Worm (Caenorhabditis elegans) whole organism, L4 larva: ENCODE results near the gene F13D11.4.
A peak's percentile ranks its signal among the peaks of the same experiment; 100 is the strongest.

ENCODE experiments used
- T26A8.4 ChIP-seq: fragments of 200-800 bp; sonication (Bioruptor generic); IDR thresholded peaks from 2 replicates; pipeline ENCODE4 v1.3.6; 2022; ENCODE audit warnings: missing genetic modification characterization, missing compliant biosample characterization
- Y105C5A.15 ChIP-seq: fragments of 200-800 bp; sonication (Bioruptor generic); IDR thresholded peaks from 2 replicates; pipeline ENCODE4 v1.3.6; 2022; ENCODE audit warnings: missing genetic modification characterization, missing compliant biosample characterization
- Y5F2A.4 ChIP-seq: fragments of 200-800 bp; sonication (Bioruptor generic); optimal IDR thresholded peaks from 2 replicates; lab custom pipeline; 2018; ENCODE audit warnings: mild to moderate bottlenecking, missing genetic modification characterization, missing compliant biosample characterization
- aha-1 ChIP-seq: fragments of 150-350 bp; peaks from one replicate; lab custom pipeline; 2014; ENCODE audit warnings: missing biosample characterization, missing genetic modification characterization
- ama-1 ChIP-seq: fragments of 150-350 bp; optimal IDR thresholded peaks from 2 replicates; lab custom pipeline; 2014; ENCODE audit warnings: inconsistent platforms, mixed read lengths
- ceh-20 ChIP-seq: fragments of 200-800 bp; sonication (Bioruptor generic); IDR thresholded peaks from 2 replicates; pipeline ENCODE4 v1.3.6; 2022; ENCODE audit warnings: missing genetic modification reagents, missing genetic modification characterization, missing compliant biosample characterization
- ceh-32 ChIP-seq: sonication (generic microtip); optimal IDR thresholded peaks from 2 replicates; lab custom pipeline; 2016; ENCODE audit warnings: mild to moderate bottlenecking, missing genetic modification characterization, missing compliant biosample characterization; ENCODE audit not compliant: poor library complexity
- cey-2 ChIP-seq: sonication (generic microtip); optimal IDR thresholded peaks from 3 replicates; lab custom pipeline; 2017; ENCODE audit warnings: missing genetic modification characterization, mild to moderate bottlenecking, missing compliant biosample characterization, antibody characterized with exemption, borderline replicate concordance; ENCODE audit not compliant: insufficient read depth
- daf-16 ChIP-seq, 3 experiments: sonication (generic microtip); optimal IDR thresholded peaks; 2 replicates each; lab custom pipeline; 2016 to 2017; ENCODE audit warnings: missing genetic modification characterization in 3 of 3, missing genetic modification reagents in 3 of 3, mild to moderate bottlenecking in 2 of 3, missing compliant biosample characterization in 2 of 3, missing biosample characterization in 1 of 3, moderate library complexity in 1 of 3
- dpl-1 ChIP-seq: fragments of 150-350 bp; optimal IDR thresholded peaks from 2 replicates; lab custom pipeline; 2014; ENCODE audit warnings: missing biosample characterization, missing genetic modification reagents, missing genetic modification characterization
- duxl-1 ChIP-seq: sonication (generic microtip); optimal IDR thresholded peaks from 2 replicates; lab custom pipeline; 2016; ENCODE audit warnings: mild to moderate bottlenecking, missing genetic modification characterization, moderate library complexity, missing compliant biosample characterization; ENCODE audit not compliant: poor library complexity
- dve-1 ChIP-seq: sonication (generic microtip); optimal IDR thresholded peaks from 2 replicates; lab custom pipeline; 2017; ENCODE audit warnings: antibody characterized with exemption, mild to moderate bottlenecking, missing genetic modification characterization, missing compliant biosample characterization; ENCODE audit not compliant: insufficient read depth
- egl-27 ChIP-seq: sonication (generic microtip); optimal IDR thresholded peaks from 3 replicates; lab custom pipeline; 2017; ENCODE audit warnings: missing biosample characterization, missing genetic modification reagents, missing genetic modification characterization
- egl-43 ChIP-seq: fragments of 200-800 bp; sonication (Bioruptor generic); IDR thresholded peaks from 2 replicates; pipeline ENCODE4 v1.3.6; 2022; ENCODE audit warnings: missing genetic modification reagents, missing genetic modification characterization, missing compliant biosample characterization
- fkh-10 ChIP-seq: fragments of 150-350 bp; optimal IDR thresholded peaks from 2 replicates; lab custom pipeline; 2014; ENCODE audit warnings: missing biosample characterization, missing genetic modification reagents, missing genetic modification characterization
- fos-1 ChIP-seq: fragments of 150-350 bp; optimal IDR thresholded peaks from 2 replicates; lab custom pipeline; 2014; ENCODE audit warnings: missing biosample characterization, missing genetic modification characterization
- gei-8 ChIP-seq: fragments of 200-800 bp; sonication (Bioruptor generic); optimal IDR thresholded peaks from 2 replicates; lab custom pipeline; 2018; ENCODE audit warnings: mild to moderate bottlenecking, missing genetic modification characterization, missing compliant biosample characterization
- hif-1 ChIP-seq, 2 experiments: sonication (generic microtip); optimal IDR thresholded peaks; 2 replicates each; lab custom pipeline; 2016 to 2017; ENCODE audit warnings: missing compliant biosample characterization in 2 of 2, missing genetic modification characterization in 2 of 2, missing genetic modification reagents in 2 of 2, missing genotype in 2 of 2, mild to moderate bottlenecking in 1 of 2
- hlh-30 ChIP-seq: sonication (generic microtip); optimal IDR thresholded peaks from 2 replicates; lab custom pipeline; 2017; ENCODE audit warnings: antibody characterized with exemption, mild to moderate bottlenecking, missing genetic modification characterization, missing compliant biosample characterization; ENCODE audit not compliant: insufficient read depth
- hmg-1.1 ChIP-seq: fragments of 200-800 bp; sonication (Bioruptor generic); IDR thresholded peaks from 2 replicates; pipeline ENCODE4 v1.3.6; 2022; ENCODE audit warnings: missing genetic modification reagents, missing genetic modification characterization, missing compliant biosample characterization
- lin-1 ChIP-seq: fragments of 200-800 bp; sonication (Bioruptor generic); IDR thresholded peaks from 2 replicates; pipeline ENCODE4 v1.3.6; 2022; ENCODE audit warnings: missing genetic modification reagents, missing genetic modification characterization, missing compliant biosample characterization
- lin-39 ChIP-seq: fragments of 150-350 bp; optimal IDR thresholded peaks from 2 replicates; lab custom pipeline; 2014; ENCODE audit warnings: missing biosample characterization, missing genetic modification reagents, missing genetic modification characterization
- lir-3 ChIP-seq: sonication (generic microtip); optimal IDR thresholded peaks from 2 replicates; lab custom pipeline; 2016; ENCODE audit warnings: mild to moderate bottlenecking, missing genetic modification characterization, missing compliant biosample characterization
- lsy-2 ChIP-seq, 2 experiments: fragments of 150-350 bp in 1 of 2; sonication (generic microtip) in 1 of 2; optimal IDR thresholded peaks; 2 replicates each; lab custom pipeline; 2014 to 2017; ENCODE audit warnings: missing biosample characterization in 2 of 2, missing genetic modification characterization in 2 of 2
- mdl-1 ChIP-seq, 2 experiments: fragments of 150-350 bp in 1 of 2; sonication (generic microtip) in 1 of 2; optimal IDR thresholded peaks; 2 replicates each; lab custom pipeline; 2014 to 2017; ENCODE audit warnings: missing biosample characterization in 2 of 2, missing genetic modification characterization in 2 of 2
- mdt-29 ChIP-seq: fragments of 200-800 bp; sonication (Bioruptor generic); IDR thresholded peaks from 2 replicates; pipeline ENCODE4 v1.3.6; 2022; ENCODE audit warnings: missing genetic modification reagents, missing genetic modification characterization, missing compliant biosample characterization
- mep-1 ChIP-seq: fragments of 150-350 bp; sonication (generic microtip); optimal IDR thresholded peaks from 3 replicates; lab custom pipeline; 2014; ENCODE audit warnings: missing biosample characterization, missing genetic modification characterization
- mxl-3 ChIP-seq: fragments of 200-800 bp; sonication (Bioruptor generic); optimal IDR thresholded peaks from 2 replicates; lab custom pipeline; 2018; ENCODE audit warnings: mild to moderate bottlenecking, missing genetic modification characterization, missing compliant biosample characterization
- nhr-111 ChIP-seq: fragments of 200-800 bp; sonication (Bioruptor generic); optimal IDR thresholded peaks from 2 replicates; lab custom pipeline; 2018; ENCODE audit warnings: mild to moderate bottlenecking, missing genetic modification characterization, missing compliant biosample characterization
- nhr-237 ChIP-seq: sonication (generic microtip); optimal IDR thresholded peaks from 2 replicates; lab custom pipeline; 2017; ENCODE audit warnings: missing biosample characterization, missing genetic modification characterization
- nhr-25 ChIP-seq: sonication (generic microtip); optimal IDR thresholded peaks from 2 replicates; lab custom pipeline; 2017; ENCODE audit warnings: missing genetic modification characterization, mild to moderate bottlenecking, missing compliant biosample characterization, antibody characterized with exemption, moderate library complexity, borderline replicate concordance; ENCODE audit not compliant: insufficient read depth
- nhr-41 ChIP-seq: fragments of 200-800 bp; sonication (Bioruptor generic); IDR thresholded peaks from 2 replicates; pipeline ENCODE4 v1.3.6; 2022; ENCODE audit warnings: missing genetic modification reagents, missing genetic modification characterization, missing compliant biosample characterization
- nhr-6 ChIP-seq: fragments of 150-350 bp; optimal IDR thresholded peaks from 2 replicates; lab custom pipeline; 2014; ENCODE audit warnings: missing biosample characterization, missing genetic modification characterization
- nhr-76 ChIP-seq: fragments of 150-350 bp; optimal IDR thresholded peaks from 2 replicates; lab custom pipeline; 2014; ENCODE audit warnings: missing biosample characterization, missing genetic modification characterization
- pha-4 ChIP-seq, 2 experiments: fragments of 150-350 bp in 1 of 2; fragments of 200-800 bp in 1 of 2; sonication (Bioruptor generic) in 1 of 2; IDR thresholded peaks in 1 of 2; optimal IDR thresholded peaks in 1 of 2; 2 replicates each; pipeline versions ENCODE4 v1.3.6 to Lab custom; 2014 to 2022; ENCODE audit warnings: missing genetic modification characterization in 2 of 2, missing genetic modification reagents in 2 of 2, missing biosample characterization in 1 of 2, missing compliant biosample characterization in 1 of 2
- rbr-2 ChIP-seq: sonication (generic microtip); optimal IDR thresholded peaks from 2 replicates; lab custom pipeline; 2016; ENCODE audit warnings: missing genotype, missing genetic modification characterization, missing compliant biosample characterization
- sdz-12 ChIP-seq: fragments of 200-800 bp; sonication (Bioruptor generic); optimal IDR thresholded peaks from 2 replicates; lab custom pipeline; 2018; ENCODE audit warnings: mild to moderate bottlenecking, missing genetic modification characterization, missing compliant biosample characterization
- snpc-1.2 ChIP-seq: fragments of 200-800 bp; sonication (Bioruptor generic); IDR thresholded peaks from 2 replicates; pipeline ENCODE4 v1.3.6; 2022; ENCODE audit warnings: missing genetic modification reagents, missing genetic modification characterization, missing compliant biosample characterization
- snpc-4 ChIP-seq: fragments of 150-350 bp; optimal IDR thresholded peaks from 2 replicates; lab custom pipeline; 2014; ENCODE audit warnings: missing biosample characterization, missing genetic modification characterization
- tag-97 ChIP-seq: fragments of 200-800 bp; sonication (Bioruptor generic); IDR thresholded peaks from 2 replicates; pipeline ENCODE4 v1.3.6; 2022; ENCODE audit warnings: missing genetic modification characterization, missing compliant biosample characterization
- unc-39 ChIP-seq: sonication (generic microtip); optimal IDR thresholded peaks from 2 replicates; lab custom pipeline; 2017; ENCODE audit warnings: missing biosample characterization, missing genetic modification characterization
- unc-62 ChIP-seq, 3 experiments: fragments of 150-350 bp in 1 of 3; sonication (generic microtip); optimal IDR thresholded peaks in 2 of 3; peaks in 1 of 3; 1 replicate in 1 of 3; 2 replicates in 2 of 3; lab custom pipeline; 2014 to 2017; ENCODE audit warnings: missing biosample characterization in 3 of 3, missing genetic modification characterization in 3 of 3, missing genetic modification reagents in 3 of 3, missing genotype in 1 of 3
- vab-7 ChIP-seq: fragments of 200-800 bp; sonication (Bioruptor generic); IDR thresholded peaks from 2 replicates; pipeline ENCODE4 v1.3.6; 2022; ENCODE audit warnings: missing genetic modification reagents, missing genetic modification characterization, missing compliant biosample characterization
- zfp-3 ChIP-seq: fragments of 200-800 bp; sonication (Bioruptor generic); conservative IDR thresholded peaks from 2 replicates; pipeline ENCODE4 v1.3.6; 2022; ENCODE audit warnings: missing genetic modification reagents, missing genetic modification characterization, missing compliant biosample characterization
- zip-11 ChIP-seq: fragments of 200-800 bp; sonication (Bioruptor generic); IDR thresholded peaks from 2 replicates; pipeline ENCODE4 v1.3.6; 2022; ENCODE audit warnings: missing genetic modification characterization, missing compliant biosample characterization
- zip-2 ChIP-seq: fragments of 150-350 bp; optimal IDR thresholded peaks from 2 replicates; lab custom pipeline; 2014; ENCODE audit warnings: missing biosample characterization, missing genetic modification characterization
- ztf-11 ChIP-seq: fragments of 150-350 bp; optimal IDR thresholded peaks from 2 replicates; lab custom pipeline; 2014; ENCODE audit warnings: missing biosample characterization, missing genetic modification characterization
- ztf-7 ChIP-seq: fragments of 150-350 bp; optimal IDR thresholded peaks from 2 replicates; lab custom pipeline; 2014; ENCODE audit warnings: missing biosample characterization, missing genetic modification characterization

F13D11.4 gene

ce11 chrX:5841060-5841642, 6.5 kb upstream of the F13D11.4 start, which contains the start of gene puf-9 (continued):
- TF ChIP-seq nhr-25 (tag; lab: Kevin White, UChicago) (peak; percentile 97), duxl-1 (tag; lab: Kevin White, UChicago) (peak; percentile 74), zfp-3 (peak; percentile 95), dpl-1 (peak; percentile 89), nhr-6 (peak; percentile 100), pha-4 (GFP tag; IDR thresholded peaks at IDR 0.05; lab: Robert Waterston, UW) (peak; percentile 97), pha-4 (tag; optimal IDR thresholded peaks at IDR 0.05; lab: Kevin White, UChicago) (peak; percentile 72), gei-8 (GFP tag; lab: Kevin White, UChicago) (peak; percentile 94), nhr-111 (GFP tag; lab: Kevin White, UChicago) (peak; percentile 72), unc-62 (GFP tag; optimal IDR thresholded peaks at IDR 0.05 in 1 of 2; lab: Kevin White, UChicago) (peak; percentile 41 to 100), unc-62 (tag; optimal IDR thresholded peaks at IDR 0.05; lab: Kevin White, UChicago) (peak; percentile 25), ceh-32 (peak; percentile 80), hif-1 (tag; optimal IDR thresholded peaks at IDR 0.05; lab: Kevin White, UChicago) (peak; percentile 75 to 96), lsy-2 (tag; optimal IDR thresholded peaks at IDR 0.05; lab: Kevin White, UChicago) (peak; percentile 92 to 97), lin-39 (tag; lab: Kevin White, UChicago) (no peak), ama-1 (lab: Kevin White, UChicago) (peak; percentile 87), fos-1 (tag; lab: Kevin White, UChicago) (peak; percentile 79), aha-1 (tag; lab: Kevin White, UChicago) (peak; percentile 100), snpc-4 (tag; lab: Kevin White, UChicago) (peak; percentile 30), vab-7 (peak; percentile 78), zip-11 (GFP tag; lab: Robert Waterston, UW) (no peak), lir-3 (tag; lab: Kevin White, UChicago) (no peak), mxl-3 (GFP tag; lab: Kevin White, UChicago) (peak; percentile 99), nhr-76 (peak; percentile 78), nhr-237 (tag; lab: Kevin White, UChicago) (peak; percentile 79), mep-1 (tag; lab: Kevin White, UChicago) (peak; percentile 99), hmg-1.1 (GFP tag; lab: Robert Waterston, UW) (peak; percentile 99), dve-1 (tag; lab: Kevin White, UChicago) (peak; percentile 100), tag-97 (GFP tag; lab: Robert Waterston, UW) (no peak), egl-27 (tag; lab: Kevin White, UChicago) (no peak), Y5F2A.4 (GFP tag; lab: Kevin White, UChicago) (peak; percentile 32), snpc-1.2 (0 out of 2 replicates have a peak, but pooled peaks have one; percentile 39), Y105C5A.15 (GFP tag; lab: Robert Waterston, UW) (no peak), ztf-7 (tag; lab: Kevin White, UChicago) (peak; percentile 91), rbr-2 (peak; percentile 98), mdl-1 (tag; optimal IDR thresholded peaks at IDR 0.05; lab: Kevin White, UChicago) (peak; percentile 95 to 99), nhr-41 (peak; percentile 96), fkh-10 (GFP tag; lab: Kevin White, UChicago) (peak; percentile 99), zip-2 (tag; lab: Kevin White, UChicago) (peak; percentile 80), daf-16 (GFP tag; optimal IDR thresholded peaks at IDR 0.05; lab: Kevin White, UChicago) (peak; percentile 76 to 94), daf-16 (tag; optimal IDR thresholded peaks at IDR 0.05; lab: Kevin White, UChicago) (peak; percentile 98), hlh-30 (peak; percentile 100), ztf-11 (tag; lab: Kevin White, UChicago) (peak; percentile 69), mdt-29 (GFP tag; lab: Robert Waterston, UW) (peak; percentile 94), cey-2 (tag; lab: Kevin White, UChicago) (peak; percentile 90), unc-39 (tag; lab: Kevin White, UChicago) (peak; percentile 67), lin-1 (GFP tag; lab: Robert Waterston, UW) (peak; percentile 98), egl-43 (GFP tag; lab: Robert Waterston, UW) (peak; percentile 89), sdz-12 (GFP tag; lab: Kevin White, UChicago) (peak; percentile 80), ceh-20 (GFP tag; lab: Robert Waterston, UW) (peak; percentile 98), T26A8.4 (peak; percentile 95)
